Worm (Caenorhabditis elegans): ENCODE data around the gene Y12A6A.1.

Y12A6A.1 gene

DNA sequence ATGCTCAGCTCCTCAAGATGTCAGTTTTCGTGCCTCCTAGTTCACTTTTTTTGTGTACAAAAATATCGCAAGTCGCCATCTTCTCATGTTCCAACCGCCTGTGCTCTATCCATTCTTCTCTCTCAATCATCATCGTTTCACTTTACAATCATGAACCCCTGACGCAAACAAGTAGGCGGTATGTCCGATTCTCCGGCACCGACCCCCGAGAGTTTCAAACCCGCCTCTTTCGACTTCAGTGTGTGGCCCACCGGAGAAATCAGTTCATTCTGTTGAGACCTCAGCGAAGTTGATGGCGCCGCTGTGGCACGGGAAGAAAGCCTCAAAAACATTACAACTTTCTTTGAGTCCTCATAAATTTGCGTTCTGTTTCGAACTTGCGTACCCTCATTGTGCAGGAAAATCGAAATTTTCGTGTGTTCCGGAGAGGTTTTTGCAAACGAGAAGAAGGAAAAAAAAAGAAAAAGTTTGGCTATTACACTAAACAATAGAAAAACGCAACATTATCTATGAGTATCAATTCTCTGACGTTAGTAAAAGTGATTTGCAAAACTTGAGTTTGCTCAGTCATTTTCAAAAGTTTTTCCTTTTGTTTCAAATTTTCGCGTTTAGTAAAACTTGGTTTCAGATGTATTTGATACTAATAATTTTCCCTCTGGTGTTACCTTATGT, 16.4 kb downstream of the Y12A6A.1 start, which contains the start of gene F54B11.9 (continued):
- TF ChIP-seq lin-14 (GFP tag; optimal IDR thresholded peaks at IDR 0.05) (peak; percentile 60), tlp-1 (tag; optimal IDR thresholded peaks at IDR 0.05) (no peak), fkh-8 (tag; optimal IDR thresholded peaks at IDR 0.05) (no peak), nhr-90 (tag; optimal IDR thresholded peaks at IDR 0.05; ENCODE audit: poor library complexity) (no peak), ztf-4 (tag; optimal IDR thresholded peaks at IDR 0.05) (no peak), hpl-2 (GFP tag; optimal IDR thresholded peaks at IDR 0.05) (no peak), nhr-76 (tag; optimal IDR thresholded peaks at IDR 0.05) (no peak), isw-1 (GFP tag; IDR thresholded peaks at IDR 0.05) (no peak), tbx-2 (tag; optimal IDR thresholded peaks at IDR 0.05) (no peak), Y116A8C.19 (tag; optimal IDR thresholded peaks at IDR 0.05; ENCODE audit: borderline replicate concordance) (no peak), nhr-237 (tag; optimal IDR thresholded peaks at IDR 0.05) (no peak), zip-4 (GFP tag; optimal IDR thresholded peaks at IDR 0.05) (no peak), mep-1 (tag; optimal IDR thresholded peaks at IDR 0.05) (peak; percentile 19), nhr-11 (tag; optimal IDR thresholded peaks at IDR 0.05) (no peak), lin-39 (tag; optimal IDR thresholded peaks at IDR 0.05) (no peak), ceh-8 (GFP tag; optimal IDR thresholded peaks at IDR 0.05) (no peak), C04F5.9 (tag; optimal IDR thresholded peaks at IDR 0.05) (no peak), lir-3 (tag; optimal IDR thresholded peaks at IDR 0.05; ENCODE audit: poor library complexity) (no peak), pax-3 (tag; optimal IDR thresholded peaks at IDR 0.05) (no peak), aha-1 (tag; optimal IDR thresholded peaks at IDR 0.05) (no peak), ceh-63 (GFP tag; optimal IDR thresholded peaks at IDR 0.05) (no peak), pag-3 (tag; optimal IDR thresholded peaks at IDR 0.05; ENCODE audit: borderline replicate concordance, insufficient read depth) (no peak), xbp-1 (tag; optimal IDR thresholded peaks at IDR 0.05) (no peak), ceh-90 (tag; optimal IDR thresholded peaks at IDR 0.05) (no peak), C16A3.4 (tag; optimal IDR thresholded peaks at IDR 0.05) (peak; percentile 26), unc-86 (tag; optimal IDR thresholded peaks at IDR 0.05) (no peak), snu-23 (GFP tag; optimal IDR thresholded peaks at IDR 0.05) (peak; percentile 35), sup-37 (GFP tag; optimal IDR thresholded peaks at IDR 0.05) (no peak), dpl-1 (GFP tag; optimal IDR thresholded peaks at IDR 0.05) (no peak), irx-1 (tag; optimal IDR thresholded peaks at IDR 0.05) (no peak), elt-3 (tag; optimal IDR thresholded peaks at IDR 0.05) (no peak), ces-1 (GFP tag; optimal IDR thresholded peaks at IDR 0.05) (no peak), ztf-11 (tag; optimal IDR thresholded peaks at IDR 0.05) (no peak), unc-30 (tag; optimal IDR thresholded peaks at IDR 0.05) (no peak), sptf-1 (tag; optimal IDR thresholded peaks at IDR 0.05) (no peak), pqm-1 (tag; optimal IDR thresholded peaks at IDR 0.05) (no peak), nhr-47 (tag; optimal IDR thresholded peaks at IDR 0.05) (peak; percentile 13), unc-62 (GFP tag; optimal IDR thresholded peaks at IDR 0.05) (no peak), aly-2 (tag; optimal IDR thresholded peaks at IDR 0.05) (no peak), nhr-28 (tag; optimal IDR thresholded peaks at IDR 0.05) (no peak), nhr-85 (tag) (no peak), nhr-71 (tag; optimal IDR thresholded peaks at IDR 0.05) (peak; percentile 59), lsy-2 (tag; optimal IDR thresholded peaks at IDR 0.05) (peak in 1 of 2 experiments; percentile 35), ama-1 (optimal IDR thresholded peaks at IDR 0.05) (no peak), swsn-7 (tag; optimal IDR thresholded peaks at IDR 0.05) (no peak), mdl-1 (tag; optimal IDR thresholded peaks at IDR 0.05) (peak in 1 of 2 experiments; percentile 8)
